Fruit fly (Drosophila melanogaster) Kc167 (cell line): Measurements from ENCODE around the gene mRpS22.

Experiments used
- Myc ChIP-seq: fragments of >200 bp; optimal IDR thresholded peaks from 2 replicates; lab custom pipeline; 2017; ENCODE audit warnings: missing external identifiers
- Sin3A ChIP-seq: fragments of >200 bp; optimal IDR thresholded peaks from 2 replicates; lab custom pipeline; 2018; ENCODE audit warnings: missing external identifiers
- h ChIP-seq: fragments of >200 bp; optimal IDR thresholded peaks from 3 replicates; lab custom pipeline; 2018; ENCODE audit warnings: missing external identifiers
- insv ChIP-seq: fragments of >200 bp; optimal IDR thresholded peaks from 3 replicates; lab custom pipeline; 2018; ENCODE audit warnings: missing external identifiers
- psq ChIP-seq: fragments of >200 bp; optimal IDR thresholded peaks from 2 replicates; lab custom pipeline; 2017; ENCODE audit warnings: missing external identifiers
- ttk ChIP-seq: sonication (Bioruptor generic); optimal IDR thresholded peaks from 2 replicates; lab custom pipeline; 2017; ENCODE audit warnings: missing external identifiers

The mRpS22 gene

DNA sequence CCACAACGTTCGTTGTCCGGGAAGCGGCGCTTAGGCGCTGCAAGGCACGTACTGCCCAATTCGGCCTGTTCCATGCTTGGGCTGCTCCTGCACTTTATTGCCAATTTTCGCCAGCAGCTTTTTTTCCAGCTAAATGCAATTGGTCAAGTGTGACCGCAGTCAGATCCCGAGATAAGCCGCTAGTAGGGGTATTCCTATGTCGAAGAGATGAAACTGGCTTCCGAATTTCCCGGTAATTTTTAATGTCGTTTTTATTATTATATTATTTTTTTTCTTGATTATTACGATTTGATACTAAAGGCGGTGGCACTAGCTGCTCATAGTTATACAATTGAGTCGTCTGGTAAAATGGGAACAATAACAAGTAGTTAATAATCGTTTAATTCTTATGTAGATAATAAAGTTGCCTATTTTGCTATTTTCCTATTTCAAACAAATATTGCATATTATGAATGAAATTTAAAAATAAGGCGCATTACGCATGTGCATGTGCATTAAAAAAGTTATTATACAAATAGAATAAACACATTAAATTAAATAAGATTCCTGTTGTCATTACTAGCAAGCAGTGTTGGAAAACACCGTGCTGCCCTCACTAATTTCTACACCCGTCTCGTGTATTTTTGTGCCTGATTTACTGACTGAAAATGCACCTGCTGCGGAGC is at the start of gene mRpS22, which contains the start of gene CG5003:
Gene mRpS22 (plus strand): TSS at position 554 of the 665 bp plus-strand sequence.
Gene CG5003 (minus strand): TSS at position 162 of the 665 bp plus-strand sequence.
- TF ChIP-seq h (lab: Kevin White, UChicago) (no peak), Sin3A (lab: Kevin White, UChicago) (no peak), insv (no peak), Myc (lab: Kevin White, UChicago) (no peak), psq (lab: Kevin White, UChicago) (no peak), ttk (lab: Kevin White, UChicago) (no peak)

DNA sequence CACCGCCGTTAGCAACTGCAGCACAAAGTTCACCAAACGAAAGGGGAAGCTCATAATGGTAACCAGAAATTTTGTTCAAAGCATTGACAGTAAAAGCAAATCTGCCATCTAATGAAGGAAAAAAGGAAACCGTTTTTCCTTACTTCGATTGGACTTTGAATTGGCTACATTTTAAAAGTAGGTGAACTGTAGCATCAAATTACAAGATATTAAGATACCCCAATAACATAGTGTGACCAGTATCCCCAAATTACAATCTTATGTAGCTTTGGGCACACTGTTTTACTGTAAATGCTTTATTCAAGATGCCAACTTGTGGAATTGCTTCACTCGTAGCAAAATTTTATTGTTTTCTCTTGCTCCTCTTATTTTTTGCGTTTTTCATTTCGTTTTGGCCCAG is 44.4 kb upstream of the mRpS22 start, which contains the start of gene CG12426:
Gene CG12426 (minus strand): TSS at position 101 of the 400 bp plus-strand sequence.
- TF ChIP-seq h (lab: Kevin White, UChicago) (no peak), psq (lab: Kevin White, UChicago) (no peak), insv (no peak), Sin3A (lab: Kevin White, UChicago) (no peak), ttk (lab: Kevin White, UChicago) (no peak), Myc (lab: Kevin White, UChicago) (no peak)

DNA sequence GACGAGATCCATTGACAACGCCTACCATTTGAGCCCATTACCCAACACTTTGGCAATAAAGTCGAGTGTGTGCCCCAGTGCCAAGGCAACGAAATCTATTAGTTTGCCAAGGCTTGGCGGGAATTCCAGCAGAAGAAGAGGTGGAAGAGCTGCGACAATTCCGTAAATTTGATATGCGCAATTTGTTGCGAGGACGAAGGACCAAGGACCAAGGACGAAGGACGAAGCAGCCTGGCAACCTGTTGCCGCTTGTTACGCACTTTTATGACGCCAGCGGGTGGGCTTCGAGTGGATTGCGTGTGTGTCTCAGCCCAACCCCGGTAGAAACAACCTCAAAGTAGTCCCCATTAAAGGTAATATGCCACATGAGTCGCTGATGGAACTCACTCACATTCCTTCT is 28.6 kb upstream of the mRpS22 start:
- no peak for TF ChIP-seq h (lab: Kevin White, UChicago)
- no peak for TF ChIP-seq ttk (lab: Kevin White, UChicago)
- no peak for TF ChIP-seq Myc (lab: Kevin White, UChicago)
- no peak for TF ChIP-seq insv
- no peak for TF ChIP-seq psq (lab: Kevin White, UChicago)
- no peak for TF ChIP-seq Sin3A (lab: Kevin White, UChicago)

DNA sequence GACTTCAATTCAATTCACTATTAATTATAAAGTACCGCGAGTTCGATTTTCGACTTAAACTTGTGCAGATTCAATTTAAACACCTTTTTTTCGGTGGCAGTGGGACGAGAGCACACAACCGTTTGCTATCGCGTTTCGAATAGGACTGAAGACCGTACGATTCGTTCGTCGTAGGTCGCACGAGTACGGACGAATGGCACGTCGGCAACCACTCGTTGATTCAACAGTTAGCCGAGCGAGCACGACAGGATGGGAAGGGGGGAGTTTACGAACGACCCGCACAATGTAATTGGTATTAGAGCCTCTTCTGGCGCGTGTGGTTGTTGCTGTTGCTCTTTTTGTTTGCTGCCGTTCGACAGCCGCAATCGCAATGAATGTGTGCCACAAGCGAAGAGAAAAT is 11.0 kb upstream of the mRpS22 start, which contains the start of gene CG34353:
Gene CG34353 (minus strand): TSS at position 149 of the 400 bp plus-strand sequence.
- TF ChIP-seq Sin3A (lab: Kevin White, UChicago) = no peak
- TF ChIP-seq psq (lab: Kevin White, UChicago) = no peak
- no peak for TF ChIP-seq Myc (lab: Kevin White, UChicago)
- no peak for TF ChIP-seq h (lab: Kevin White, UChicago)

DNA sequence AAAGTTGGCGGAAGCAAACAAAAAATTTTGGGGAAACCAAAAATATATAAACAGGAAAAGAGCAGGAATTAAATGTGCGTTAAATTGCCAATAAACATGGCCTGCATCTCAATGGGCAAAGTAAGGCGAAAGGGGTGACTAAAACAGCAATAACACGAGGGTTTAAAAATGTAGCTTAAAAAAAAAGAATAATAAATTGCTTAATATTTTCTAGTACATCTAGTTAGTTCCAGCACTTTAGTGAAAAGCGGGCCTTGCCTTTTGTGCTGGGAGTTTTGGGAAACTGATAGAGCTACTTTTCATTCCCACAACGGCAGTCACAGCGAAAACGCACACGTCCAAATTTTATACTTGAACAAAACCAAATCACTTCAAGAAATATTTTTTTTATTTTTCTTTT is 4.6 kb upstream of the mRpS22 start, which contains the start of gene mil:
Gene mil (plus strand): TSS at position 301 of the 400 bp plus-strand sequence.
- no peak for TF ChIP-seq Sin3A (lab: Kevin White, UChicago)
- TF ChIP-seq psq (lab: Kevin White, UChicago) = no peak
- TF ChIP-seq ttk (lab: Kevin White, UChicago) = no peak
- TF ChIP-seq h (lab: Kevin White, UChicago) = no peak
- no peak for TF ChIP-seq Myc (lab: Kevin White, UChicago)
- no peak for TF ChIP-seq insv

DNA sequence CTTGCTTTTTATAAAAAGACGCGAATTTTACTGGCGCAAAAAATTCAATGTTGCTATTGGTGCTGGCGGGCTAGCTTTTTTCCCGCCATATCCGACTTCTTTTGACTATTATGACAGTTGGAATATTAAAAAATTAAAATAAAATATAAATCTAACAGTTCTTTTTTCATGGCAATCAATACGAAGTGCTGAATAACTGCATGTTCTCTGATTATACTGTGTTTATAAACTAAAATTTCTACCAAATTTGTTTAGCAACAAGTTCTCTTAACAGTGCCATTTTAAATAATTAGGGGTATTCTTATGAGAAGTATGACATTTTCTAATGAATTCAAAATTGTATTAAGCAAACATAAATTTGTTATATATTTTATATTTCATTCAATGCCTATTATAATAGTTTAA is 2.7 kb downstream of the mRpS22 start, which contains the start of gene Boh1:
Gene Boh1 (minus strand): TSS at position 76 of the 405 bp plus-strand sequence.
- no peak for TF ChIP-seq insv
- TF ChIP-seq h (lab: Kevin White, UChicago) = no peak
- TF ChIP-seq psq (lab: Kevin White, UChicago) = no peak
- TF ChIP-seq Sin3A (lab: Kevin White, UChicago) = no peak
- no peak for TF ChIP-seq ttk (lab: Kevin White, UChicago)
- TF ChIP-seq Myc (lab: Kevin White, UChicago) = no peak

DNA sequence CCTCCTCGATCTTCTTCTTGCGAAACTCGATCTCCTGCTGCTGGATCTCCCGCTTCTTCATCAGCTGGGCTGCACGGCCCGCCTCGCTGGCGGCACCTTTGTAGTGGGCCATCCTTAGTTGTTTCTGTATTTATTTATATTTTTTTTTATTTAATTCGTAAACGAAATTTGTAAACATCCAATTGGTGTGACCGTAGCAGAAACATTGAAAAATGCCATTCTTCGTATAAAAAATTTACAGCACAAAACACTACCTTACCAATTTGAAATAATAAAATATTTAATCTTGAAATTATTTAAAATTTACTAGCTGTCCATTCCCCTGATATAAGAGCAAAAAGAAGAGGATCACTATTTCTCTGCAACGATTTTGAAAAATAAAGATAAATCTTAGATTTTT is 4.2 kb downstream of the mRpS22 start, which contains the start of gene CG12259:
Gene CG12259 (minus strand): TSS at position 207 of the 400 bp plus-strand sequence.
- no peak for TF ChIP-seq psq (lab: Kevin White, UChicago)
- no peak for TF ChIP-seq insv
- TF ChIP-seq Sin3A (lab: Kevin White, UChicago) = no peak
- no peak for TF ChIP-seq ttk (lab: Kevin White, UChicago)
- TF ChIP-seq h (lab: Kevin White, UChicago) = no peak
- no peak for TF ChIP-seq Myc (lab: Kevin White, UChicago)

DNA sequence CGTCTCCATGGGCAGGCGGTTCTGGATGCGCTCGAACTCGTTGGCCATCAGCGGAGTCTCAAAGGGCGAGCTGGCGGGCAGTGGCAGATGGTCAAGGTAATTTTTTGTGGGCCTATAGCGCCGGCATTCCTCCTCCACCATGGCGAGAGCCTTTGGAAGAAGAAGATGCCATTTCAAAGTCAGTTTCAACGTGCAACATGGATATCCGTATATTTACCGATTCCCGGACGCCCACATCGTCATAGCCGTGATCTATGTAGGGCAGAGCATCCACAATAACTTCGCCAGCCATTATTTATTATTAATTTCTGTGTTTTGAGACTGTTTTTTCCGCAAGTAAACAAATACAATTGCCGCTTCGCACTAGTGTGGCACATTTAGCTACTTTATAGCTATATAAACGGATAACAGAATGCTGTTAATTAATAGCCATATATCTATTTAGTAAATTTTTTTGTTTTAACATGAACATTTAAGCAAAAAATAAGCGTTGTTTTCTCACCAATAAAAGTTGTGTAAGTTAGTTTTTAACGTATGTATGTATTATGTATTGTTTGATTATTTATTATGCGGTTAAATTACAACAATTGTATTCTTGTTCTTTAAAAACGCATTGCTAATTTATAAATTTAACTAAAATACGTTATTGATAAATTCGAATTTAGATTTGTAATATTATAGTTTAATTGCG is 5.4 kb downstream of the mRpS22 start, which contains the start of gene BCAS2:
Gene BCAS2 (minus strand): TSS at position 375 of the 691 bp plus-strand sequence.
- no peak for TF ChIP-seq h (lab: Kevin White, UChicago)
- TF ChIP-seq insv = no peak
- TF ChIP-seq Myc (lab: Kevin White, UChicago) = no peak
- TF ChIP-seq ttk (lab: Kevin White, UChicago) = no peak
- no peak for TF ChIP-seq Sin3A (lab: Kevin White, UChicago)
- no peak for TF ChIP-seq psq (lab: Kevin White, UChicago)

DNA sequence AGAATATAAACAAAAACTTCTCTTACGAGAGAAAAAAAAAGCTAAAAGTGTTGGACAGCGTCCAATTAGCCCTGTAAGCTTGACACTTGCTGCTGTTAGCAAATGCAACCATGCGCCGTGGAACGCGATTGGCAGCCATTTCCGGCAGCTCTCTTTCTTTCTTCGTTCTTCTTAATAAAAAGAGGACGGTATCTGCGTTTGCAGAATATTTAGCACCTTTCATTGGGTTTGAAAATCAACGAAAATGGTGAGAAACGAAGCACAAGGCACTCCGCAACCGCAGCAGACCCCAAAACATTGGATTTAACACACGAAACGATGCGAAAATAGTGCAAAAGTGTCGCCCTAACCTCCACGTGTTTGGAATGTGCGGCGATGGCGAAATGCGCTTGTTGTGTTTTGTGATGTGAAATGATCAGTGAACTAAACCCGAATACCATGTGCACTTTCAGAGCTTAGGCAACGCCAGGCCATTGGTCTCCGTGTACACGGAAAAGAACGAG is 6.0 kb downstream of the mRpS22 start, which contains the start of gene RpL4:
Gene RpL4 (plus strand): TSS at position 149 of the 503 bp plus-strand sequence.
- TF ChIP-seq Sin3A (lab: Kevin White, UChicago) = no peak
- TF ChIP-seq psq (lab: Kevin White, UChicago) = no peak
- TF ChIP-seq Myc (lab: Kevin White, UChicago) = no peak
- no peak for TF ChIP-seq h (lab: Kevin White, UChicago)
- no peak for TF ChIP-seq ttk (lab: Kevin White, UChicago)

DNA sequence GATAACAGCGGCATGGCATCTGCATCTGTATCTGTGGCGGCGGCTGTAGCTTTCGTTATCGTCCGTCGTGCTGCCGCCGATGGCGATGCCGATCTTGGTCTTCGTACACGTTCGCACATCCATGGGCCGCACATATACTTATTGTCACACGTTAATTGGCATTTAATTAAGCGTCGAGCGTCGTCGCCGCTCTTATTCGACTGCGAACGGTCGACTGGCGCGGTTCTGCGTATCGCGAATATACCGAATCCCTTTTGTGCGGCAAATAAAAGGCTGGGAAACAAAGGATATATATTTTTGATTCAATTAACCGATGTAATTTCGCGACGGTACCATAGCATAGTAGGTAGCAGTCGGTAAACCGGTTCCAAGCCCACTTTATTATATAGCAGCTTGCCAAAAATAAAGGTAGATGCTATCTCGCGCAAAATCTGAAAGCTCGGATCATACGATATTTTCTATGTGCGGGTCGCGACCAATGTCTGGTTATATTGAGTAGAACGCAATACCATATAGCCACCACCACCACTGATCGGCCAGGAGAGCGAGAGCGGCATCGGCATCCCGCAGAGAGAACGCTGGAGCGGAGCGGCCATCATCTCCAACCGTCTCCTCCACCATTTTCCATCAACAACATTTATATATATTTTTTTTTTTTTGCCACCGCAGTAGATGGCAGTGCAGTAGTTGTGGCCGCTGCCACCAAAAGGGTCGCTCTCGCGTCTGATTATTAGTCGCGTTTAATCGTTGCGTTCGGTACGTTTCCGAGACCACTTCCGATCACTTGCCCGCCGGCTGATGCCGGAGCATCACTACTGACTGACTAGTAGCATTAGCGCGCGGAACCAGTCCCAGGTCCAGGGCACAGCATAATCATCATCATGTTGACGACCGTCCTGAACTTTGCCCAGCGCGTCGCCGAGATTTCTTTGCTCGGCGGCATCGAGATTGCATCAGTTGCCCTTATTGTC is 8.6 kb downstream of the mRpS22 start, which contains the start of gene mino:
Gene mino (plus strand): TSS at position 192 of the 971 bp plus-strand sequence.
- no peak for TF ChIP-seq Sin3A (lab: Kevin White, UChicago)
- TF ChIP-seq insv = no peak
- no peak for TF ChIP-seq h (lab: Kevin White, UChicago)
- no peak for TF ChIP-seq Myc (lab: Kevin White, UChicago)
- no peak for TF ChIP-seq psq (lab: Kevin White, UChicago)
- no peak for TF ChIP-seq ttk (lab: Kevin White, UChicago)
